Worm (Caenorhabditis elegans) whole organism, L2 larva: ENCODE measurements around the gene B0507.2.

ENCODE experiments used
- C34F6.9 ChIP-seq: fragments of 150-350 bp; optimal IDR thresholded peaks from 2 replicates; lab custom pipeline; 2014; ENCODE audit warnings: missing biosample characterization, missing genetic modification characterization
- F13H6.1 ChIP-seq: sonication (generic microtip); optimal IDR thresholded peaks from 2 replicates; lab custom pipeline; 2016; ENCODE audit warnings: missing genetic modification characterization, missing compliant biosample characterization
- R02D3.7 ChIP-seq: fragments of 150-350 bp; optimal IDR thresholded peaks from 2 replicates; lab custom pipeline; 2014; ENCODE audit warnings: missing biosample characterization, missing genetic modification characterization
- ZK546.5 ChIP-seq: sonication (generic microtip); optimal IDR thresholded peaks from 2 replicates; lab custom pipeline; 2017; ENCODE audit warnings: missing biosample characterization, missing genetic modification characterization
- alr-1 ChIP-seq: fragments of 150-350 bp; optimal IDR thresholded peaks from 2 replicates; lab custom pipeline; 2014; ENCODE audit warnings: missing biosample characterization, missing genetic modification characterization
- aly-2 ChIP-seq: fragments of 150-350 bp; optimal IDR thresholded peaks from 2 replicates; lab custom pipeline; 2014; ENCODE audit warnings: missing biosample characterization, missing genetic modification characterization
- ama-1 ChIP-seq: fragments of 150-350 bp; optimal IDR thresholded peaks from 2 replicates; lab custom pipeline; 2018; ENCODE audit warnings: inconsistent platforms
- ceh-16 ChIP-seq: fragments of 150-350 bp; optimal IDR thresholded peaks from 2 replicates; lab custom pipeline; 2014; ENCODE audit warnings: missing biosample characterization, missing genetic modification characterization
- ceh-82 ChIP-seq: fragments of 150-350 bp; optimal IDR thresholded peaks from 2 replicates; lab custom pipeline; 2014; ENCODE audit warnings: missing biosample characterization, missing genetic modification characterization
- crh-2 ChIP-seq: sonication (generic microtip); optimal IDR thresholded peaks from 2 replicates; lab custom pipeline; 2017; ENCODE audit warnings: missing biosample characterization, missing genetic modification characterization
- dmd-4 ChIP-seq: sonication (generic microtip); optimal IDR thresholded peaks from 2 replicates; lab custom pipeline; 2017; ENCODE audit warnings: missing biosample characterization, missing genetic modification characterization
- egl-27 ChIP-seq: sonication (generic microtip); optimal IDR thresholded peaks from 3 replicates; lab custom pipeline; 2017; ENCODE audit warnings: missing biosample characterization, missing genetic modification reagents, missing genetic modification characterization
- elt-1 ChIP-seq: fragments of 150-350 bp; optimal IDR thresholded peaks from 2 replicates; lab custom pipeline; 2014; ENCODE audit warnings: missing biosample characterization, missing genetic modification characterization
- elt-3 ChIP-seq: sonication (generic microtip); optimal IDR thresholded peaks from 2 replicates; lab custom pipeline; 2017; ENCODE audit warnings: missing biosample characterization, missing genetic modification characterization
- lin-11 ChIP-seq: fragments of 150-350 bp; sonication (generic microtip); optimal IDR thresholded peaks from 2 replicates; lab custom pipeline; 2014; ENCODE audit warnings: missing biosample characterization, missing genetic modification characterization, inconsistent platforms, mixed read lengths
- lin-39 ChIP-seq: fragments of 150-350 bp; optimal IDR thresholded peaks from 2 replicates; lab custom pipeline; 2014; ENCODE audit warnings: missing biosample characterization, missing genetic modification reagents, missing genetic modification characterization
- lsy-2 ChIP-seq, 2 experiments: fragments of 150-350 bp in 1 of 2; sonication (generic microtip) in 1 of 2; optimal IDR thresholded peaks; 2 replicates each; lab custom pipeline; 2014 to 2017; ENCODE audit warnings: missing biosample characterization in 2 of 2, missing genetic modification characterization in 2 of 2
- mdl-1 ChIP-seq, 2 experiments: fragments of 150-350 bp in 1 of 2; sonication (generic microtip) in 1 of 2; optimal IDR thresholded peaks; 2 replicates each; lab custom pipeline; 2017; ENCODE audit warnings: missing biosample characterization in 2 of 2, missing genetic modification characterization in 2 of 2
- nhr-10 ChIP-seq: sonication (generic microtip); optimal IDR thresholded peaks from 2 replicates; lab custom pipeline; 2017; ENCODE audit warnings: missing biosample characterization, missing genetic modification characterization
- nhr-11 ChIP-seq: fragments of 150-350 bp; optimal IDR thresholded peaks from 2 replicates; lab custom pipeline; 2014; ENCODE audit warnings: missing biosample characterization, missing genetic modification characterization
- nhr-12 ChIP-seq: fragments of 150-350 bp; optimal IDR thresholded peaks from 2 replicates; lab custom pipeline; 2014; ENCODE audit warnings: missing biosample characterization, missing genetic modification characterization
- nhr-129 ChIP-seq: fragments of 150-350 bp; optimal IDR thresholded peaks from 2 replicates; lab custom pipeline; 2014; ENCODE audit warnings: missing biosample characterization, missing genetic modification characterization
- nhr-21 ChIP-seq: fragments of 150-350 bp; optimal IDR thresholded peaks from 2 replicates; lab custom pipeline; 2014; ENCODE audit warnings: missing biosample characterization, missing genetic modification characterization
- nhr-23 ChIP-seq: fragments of 150-350 bp; optimal IDR thresholded peaks from 2 replicates; lab custom pipeline; 2014; ENCODE audit warnings: missing biosample characterization, missing genetic modification reagents, missing genetic modification characterization
- nhr-25 ChIP-seq: fragments of 150-350 bp; sonication (generic microtip); optimal IDR thresholded peaks from 3 replicates; lab custom pipeline; 2014; ENCODE audit warnings: missing biosample characterization, missing genetic modification characterization
- nhr-6 ChIP-seq: fragments of 150-350 bp; optimal IDR thresholded peaks from 2 replicates; lab custom pipeline; 2014; ENCODE audit warnings: missing biosample characterization, missing genetic modification characterization
- nhr-77 ChIP-seq: fragments of 150-350 bp; optimal IDR thresholded peaks from 2 replicates; lab custom pipeline; 2014; ENCODE audit warnings: missing biosample characterization, missing genetic modification characterization
- sem-4 ChIP-seq: fragments of 150-350 bp; optimal IDR thresholded peaks from 2 replicates; lab custom pipeline; 2014; ENCODE audit warnings: missing biosample characterization, missing genetic modification reagents, missing genetic modification characterization
- skn-1 ChIP-seq: sonication (generic microtip); optimal IDR thresholded peaks from 2 replicates; lab custom pipeline; 2017; ENCODE audit warnings: missing biosample characterization, missing genetic modification characterization
- sma-3 ChIP-seq: sonication (generic microtip); optimal IDR thresholded peaks from 2 replicates; lab custom pipeline; 2016; ENCODE audit warnings: missing genetic modification reagents, missing genetic modification characterization, missing compliant biosample characterization
- unc-39 ChIP-seq: fragments of 150-350 bp; optimal IDR thresholded peaks from 2 replicates; lab custom pipeline; 2014; ENCODE audit warnings: missing biosample characterization, missing genetic modification characterization
- unc-55 ChIP-seq: fragments of 150-350 bp; sonication (generic microtip); optimal IDR thresholded peaks from 3 replicates; lab custom pipeline; 2014; ENCODE audit warnings: missing biosample characterization, missing genetic modification reagents, missing genetic modification characterization
- unc-62 ChIP-seq: fragments of 150-350 bp; optimal IDR thresholded peaks from 2 replicates; lab custom pipeline; 2014; ENCODE audit warnings: missing biosample characterization, missing genetic modification reagents, missing genetic modification characterization
- zag-1 ChIP-seq: fragments of 150-350 bp; optimal IDR thresholded peaks from 2 replicates; lab custom pipeline; 2014; ENCODE audit warnings: missing biosample characterization, missing genetic modification characterization
- ztf-11 ChIP-seq: sonication (generic microtip); optimal IDR thresholded peaks from 2 replicates; lab custom pipeline; 2017; ENCODE audit warnings: missing biosample characterization, missing genetic modification characterization
- ztf-4 ChIP-seq: fragments of 150-350 bp; optimal IDR thresholded peaks from 2 replicates; lab custom pipeline; 2014; ENCODE audit warnings: missing biosample characterization, missing genetic modification characterization

Gene B0507.2

ce11 chrV:8739136-8739535 is 35.0 kb upstream of the B0507.2 start, which contains the start of gene ZC196.2:
Gene ZC196.2, plus strand, starts transcription at chrV:8739436.
- TF ChIP-seq sem-4 (tag; lab: Kevin White, UChicago), result no peak
- TF ChIP-seq elt-3 (tag; lab: Kevin White, UChicago), result no peak
- no peak for TF ChIP-seq nhr-6
- TF ChIP-seq C34F6.9 (tag; lab: Kevin White, UChicago), result no peak
- TF ChIP-seq ceh-16 (tag; lab: Kevin White, UChicago), result no peak
- no peak for TF ChIP-seq nhr-21 (tag; lab: Kevin White, UChicago)
- no peak for TF ChIP-seq nhr-12
- TF ChIP-seq sma-3 (GFP tag; lab: Kevin White, UChicago), result no peak
- no peak for TF ChIP-seq nhr-129 (tag; lab: Kevin White, UChicago)
- TF ChIP-seq ama-1 (lab: Kevin White, UChicago), result no peak
- no peak for TF ChIP-seq crh-2 (tag; lab: Kevin White, UChicago)
- TF ChIP-seq nhr-10 (tag; lab: Kevin White, UChicago), result no peak
- no peak for TF ChIP-seq aly-2
- TF ChIP-seq egl-27 (tag; lab: Kevin White, UChicago), result no peak
- TF ChIP-seq, all 48 proteins: peak for 0

DNA sequence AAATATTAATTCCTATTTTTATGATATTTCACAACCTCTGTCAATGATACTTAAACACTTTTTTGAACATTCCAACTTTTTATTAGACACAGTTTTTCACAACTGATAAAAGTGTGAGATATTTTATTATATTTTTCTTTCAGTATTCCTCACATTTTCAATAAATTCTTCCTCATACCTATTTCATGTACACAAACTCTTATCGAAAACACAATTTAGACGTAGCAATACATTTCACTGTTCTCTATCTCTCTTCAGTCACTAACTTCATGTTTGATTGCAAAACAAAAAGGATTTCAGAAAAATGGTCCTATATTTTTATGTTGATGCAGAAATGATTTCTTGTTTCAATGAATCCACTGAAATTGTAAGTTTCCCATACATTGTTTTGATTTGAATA is 28.3 kb upstream of the B0507.2 start, which contains the start of gene B0507.6:
B0507.6 (plus strand) TSS at position 301 of the 400 bp plus-strand sequence.
- no peak for TF ChIP-seq nhr-23 (tag; lab: Kevin White, UChicago)
- no peak for TF ChIP-seq sma-3 (GFP tag; lab: Kevin White, UChicago)
- TF ChIP-seq alr-1 (tag; lab: Kevin White, UChicago), result no peak
- TF ChIP-seq skn-1 (tag; lab: Kevin White, UChicago), result no peak
- no peak for TF ChIP-seq R02D3.7 (tag; lab: Kevin White, UChicago)
- no peak for TF ChIP-seq nhr-129 (tag; lab: Kevin White, UChicago)
- no peak for TF ChIP-seq lin-11
- no peak for TF ChIP-seq zag-1 (tag; lab: Kevin White, UChicago)
- no peak for TF ChIP-seq unc-55 (GFP tag; lab: Kevin White, UChicago)
- TF ChIP-seq unc-62, result no peak
- TF ChIP-seq nhr-25 (tag; lab: Kevin White, UChicago), result no peak
- TF ChIP-seq lin-39, result no peak
- TF ChIP-seq elt-1 (tag; lab: Kevin White, UChicago), result no peak
- no peak for TF ChIP-seq mdl-1 (tag; optimal IDR thresholded peaks at IDR 0.05; lab: Kevin White, UChicago)
- no peak for TF ChIP-seq ceh-82 (tag; lab: Kevin White, UChicago)

ce11 chrV:8753395-8753794 is 20.7 kb upstream of the B0507.2 start, which contains the start of gene B0507.5:
Gene B0507.5, plus strand, starts transcription at chrV:8753695.
- TF ChIP-seq nhr-23 (tag; lab: Kevin White, UChicago) (no peak), nhr-129 (tag; lab: Kevin White, UChicago) (no peak), ZK546.5 (tag; lab: Kevin White, UChicago) (no peak), egl-27 (tag; lab: Kevin White, UChicago) (no peak), lsy-2 (tag; optimal IDR thresholded peaks at IDR 0.05; lab: Kevin White, UChicago) (no peak), sem-4 (tag; lab: Kevin White, UChicago) (no peak), F13H6.1 (tag; lab: Kevin White, UChicago) (no peak), aly-2 (no peak), mdl-1 (tag; optimal IDR thresholded peaks at IDR 0.05; lab: Kevin White, UChicago) (no peak), nhr-11 (tag; lab: Kevin White, UChicago) (no peak), ztf-4 (no peak), nhr-21 (tag; lab: Kevin White, UChicago) (no peak), unc-39 (tag; lab: Kevin White, UChicago) (no peak), ama-1 (lab: Kevin White, UChicago) (no peak), alr-1 (tag; lab: Kevin White, UChicago) (no peak), dmd-4 (tag; lab: Kevin White, UChicago) (no peak), nhr-77 (no peak), unc-55 (GFP tag; lab: Kevin White, UChicago) (no peak), elt-3 (tag; lab: Kevin White, UChicago) (no peak)

DNA sequence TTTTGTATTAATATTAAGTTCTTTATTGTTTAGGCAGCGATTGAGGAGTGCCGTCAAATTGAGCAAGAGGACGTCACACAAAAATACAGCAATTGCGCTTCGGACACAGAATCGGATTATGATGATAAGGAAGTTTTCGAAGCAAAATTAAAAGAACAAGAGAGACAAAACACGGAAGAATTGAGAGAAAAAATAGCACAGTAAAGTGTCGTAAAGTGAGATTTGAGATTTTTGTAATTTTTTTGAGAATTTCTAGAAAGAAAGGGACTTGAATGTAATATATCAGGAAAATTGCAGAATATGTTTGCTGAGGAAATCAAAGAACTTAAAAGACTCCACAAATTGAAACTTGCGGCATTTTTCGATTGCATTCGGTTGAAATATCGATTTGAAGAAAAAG is 19.5 kb upstream of the B0507.2 start, which contains the start of gene B0507.4:
B0507.4 (plus strand) TSS at position 301 of the 400 bp plus-strand sequence.
- TF ChIP-seq mdl-1 (tag; optimal IDR thresholded peaks at IDR 0.05; lab: Kevin White, UChicago) (no peak), ztf-11 (tag; lab: Kevin White, UChicago) (no peak), unc-39 (tag; lab: Kevin White, UChicago) (no peak), lsy-2 (tag; optimal IDR thresholded peaks at IDR 0.05; lab: Kevin White, UChicago) (no peak), lin-11 (no peak)
- TF ChIP-seq, all 48 proteins: peak for 0
